Worm (Caenorhabditis elegans) whole organism, L4 larva: Measurements from ENCODE around the gene K03A11.5.

Source experiments
- D1046.2 ChIP-seq: fragments of 200-800 bp; sonication (Bioruptor generic); IDR thresholded peaks from 2 replicates; pipeline ENCODE4 v1.3.6; 2022; ENCODE audit warnings: missing genetic modification characterization, missing compliant biosample characterization
- F37D6.2 ChIP-seq: sonication (generic microtip); optimal IDR thresholded peaks from 2 replicates; lab custom pipeline; 2016; ENCODE audit warnings: mild to moderate bottlenecking, missing genetic modification characterization, missing compliant biosample characterization
- F49E8.2 ChIP-seq: sonication (generic microtip); optimal IDR thresholded peaks from 2 replicates; lab custom pipeline; 2016; ENCODE audit warnings: missing compliant biosample characterization, mild to moderate bottlenecking, missing genetic modification characterization, borderline replicate concordance
- Y48G9A.11 ChIP-seq: fragments of 200-800 bp; sonication (Bioruptor generic); IDR thresholded peaks from 2 replicates; pipeline ENCODE4 v1.3.6; 2022; ENCODE audit warnings: missing genetic modification reagents, missing genetic modification characterization, missing compliant biosample characterization
- Y75B8A.6 ChIP-seq: fragments of 200-800 bp; sonication (Bioruptor generic); IDR thresholded peaks from 2 replicates; pipeline ENCODE4 v1.3.6; 2022; ENCODE audit warnings: missing genetic modification reagents, missing genetic modification characterization, missing compliant biosample characterization
- ZK337.2 ChIP-seq: fragments of 200-800 bp; sonication (Bioruptor generic); IDR thresholded peaks from 2 replicates; pipeline ENCODE4 v1.3.6; 2022; ENCODE audit warnings: missing genetic modification reagents, missing genetic modification characterization, missing compliant biosample characterization
- ceh-20 ChIP-seq: fragments of 200-800 bp; sonication (Bioruptor generic); IDR thresholded peaks from 2 replicates; pipeline ENCODE4 v1.3.6; 2022; ENCODE audit warnings: missing genetic modification reagents, missing genetic modification characterization, missing compliant biosample characterization
- ces-1 ChIP-seq: fragments of 150-350 bp; sonication (generic microtip); optimal IDR thresholded peaks from 4 replicates; lab custom pipeline; 2014; ENCODE audit warnings: missing biosample characterization, missing genetic modification reagents, missing genetic modification characterization
- cey-2 ChIP-seq: sonication (generic microtip); optimal IDR thresholded peaks from 3 replicates; lab custom pipeline; 2017; ENCODE audit warnings: missing genetic modification characterization, mild to moderate bottlenecking, missing compliant biosample characterization, antibody characterized with exemption, borderline replicate concordance; ENCODE audit not compliant: insufficient read depth
- ctbp-1 ChIP-seq: fragments of 200-800 bp; sonication (Bioruptor generic); IDR thresholded peaks from 2 replicates; pipeline ENCODE4 v1.3.6; 2022; ENCODE audit warnings: missing genetic modification reagents, missing genetic modification characterization, missing compliant biosample characterization
- daf-16 ChIP-seq, 3 experiments: sonication (generic microtip); optimal IDR thresholded peaks; 2 replicates each; lab custom pipeline; 2016 to 2017; ENCODE audit warnings: missing genetic modification characterization in 3 of 3, missing genetic modification reagents in 3 of 3, mild to moderate bottlenecking in 2 of 3, missing compliant biosample characterization in 2 of 3, missing biosample characterization in 1 of 3, moderate library complexity in 1 of 3
- dmd-6 ChIP-seq: fragments of 200-800 bp; sonication (Bioruptor generic); IDR thresholded peaks from 2 replicates; pipeline ENCODE4 v1.3.6; 2022; ENCODE audit warnings: missing genetic modification reagents, missing genetic modification characterization, missing compliant biosample characterization
- dve-1 ChIP-seq: sonication (generic microtip); optimal IDR thresholded peaks from 2 replicates; lab custom pipeline; 2017; ENCODE audit warnings: antibody characterized with exemption, mild to moderate bottlenecking, missing genetic modification characterization, missing compliant biosample characterization; ENCODE audit not compliant: insufficient read depth
- egl-27 ChIP-seq: sonication (generic microtip); optimal IDR thresholded peaks from 3 replicates; lab custom pipeline; 2017; ENCODE audit warnings: missing biosample characterization, missing genetic modification reagents, missing genetic modification characterization
- egl-43 ChIP-seq: fragments of 200-800 bp; sonication (Bioruptor generic); IDR thresholded peaks from 2 replicates; pipeline ENCODE4 v1.3.6; 2022; ENCODE audit warnings: missing genetic modification reagents, missing genetic modification characterization, missing compliant biosample characterization
- hlh-30 ChIP-seq: sonication (generic microtip); optimal IDR thresholded peaks from 2 replicates; lab custom pipeline; 2017; ENCODE audit warnings: antibody characterized with exemption, mild to moderate bottlenecking, missing genetic modification characterization, missing compliant biosample characterization; ENCODE audit not compliant: insufficient read depth
- hmg-1.1 ChIP-seq: fragments of 200-800 bp; sonication (Bioruptor generic); IDR thresholded peaks from 2 replicates; pipeline ENCODE4 v1.3.6; 2022; ENCODE audit warnings: missing genetic modification reagents, missing genetic modification characterization, missing compliant biosample characterization
- lim-7 ChIP-seq: fragments of 200-800 bp; sonication (Bioruptor generic); IDR thresholded peaks from 2 replicates; pipeline ENCODE4 v1.3.6; 2022; ENCODE audit warnings: missing genetic modification characterization, missing compliant biosample characterization
- lin-38 ChIP-seq: fragments of 200-800 bp; sonication (Bioruptor generic); IDR thresholded peaks from 2 replicates; pipeline ENCODE4 v1.3.6; 2022; ENCODE audit warnings: missing genetic modification reagents, missing genetic modification characterization, missing compliant biosample characterization
- mdl-1 ChIP-seq, 2 experiments: fragments of 150-350 bp in 1 of 2; sonication (generic microtip) in 1 of 2; optimal IDR thresholded peaks; 2 replicates each; lab custom pipeline; 2014 to 2017; ENCODE audit warnings: missing biosample characterization in 2 of 2, missing genetic modification characterization in 2 of 2
- nhr-11 ChIP-seq: fragments of 150-350 bp; optimal IDR thresholded peaks from 2 replicates; lab custom pipeline; 2014; ENCODE audit warnings: missing biosample characterization, missing genetic modification characterization
- nhr-28 ChIP-seq: fragments of 150-350 bp; optimal IDR thresholded peaks from 2 replicates; lab custom pipeline; 2014; ENCODE audit warnings: missing biosample characterization, missing genetic modification characterization
- nhr-42 ChIP-seq: fragments of 200-800 bp; sonication (Bioruptor generic); IDR thresholded peaks from 2 replicates; pipeline ENCODE4 v1.3.6; 2022; ENCODE audit warnings: missing genetic modification characterization, missing compliant biosample characterization
- nhr-77 ChIP-seq: fragments of 150-350 bp; optimal IDR thresholded peaks from 2 replicates; lab custom pipeline; 2014; ENCODE audit warnings: missing biosample characterization, missing genetic modification characterization
- skn-1 ChIP-seq: fragments of 150-350 bp; optimal IDR thresholded peaks from 2 replicates; lab custom pipeline; 2014; ENCODE audit warnings: missing biosample characterization, missing genetic modification characterization
- snpc-1.2 ChIP-seq: fragments of 200-800 bp; sonication (Bioruptor generic); IDR thresholded peaks from 2 replicates; pipeline ENCODE4 v1.3.6; 2022; ENCODE audit warnings: missing genetic modification reagents, missing genetic modification characterization, missing compliant biosample characterization
- unc-39 ChIP-seq: sonication (generic microtip); optimal IDR thresholded peaks from 2 replicates; lab custom pipeline; 2017; ENCODE audit warnings: missing biosample characterization, missing genetic modification characterization
- unc-62 ChIP-seq, 3 experiments: fragments of 150-350 bp in 1 of 3; sonication (generic microtip); optimal IDR thresholded peaks in 2 of 3; peaks in 1 of 3; 1 replicate in 1 of 3; 2 replicates in 2 of 3; lab custom pipeline; 2014 to 2017; ENCODE audit warnings: missing biosample characterization in 3 of 3, missing genetic modification characterization in 3 of 3, missing genetic modification reagents in 3 of 3, missing genotype in 1 of 3
- zag-1 ChIP-seq: fragments of 150-350 bp; optimal IDR thresholded peaks from 2 replicates; lab custom pipeline; 2014; ENCODE audit warnings: missing biosample characterization, missing genetic modification characterization
- ztf-11 ChIP-seq: fragments of 150-350 bp; optimal IDR thresholded peaks from 2 replicates; lab custom pipeline; 2014; ENCODE audit warnings: missing biosample characterization, missing genetic modification characterization
- ztf-7 ChIP-seq: fragments of 150-350 bp; optimal IDR thresholded peaks from 2 replicates; lab custom pipeline; 2014; ENCODE audit warnings: missing biosample characterization, missing genetic modification characterization

K03A11.5 gene

ce11 chrX:13059984-13060383 lies 3.4 kb upstream of the K03A11.5 start (continued):
- TF ChIP-seq daf-16 (GFP tag; optimal IDR thresholded peaks at IDR 0.05; lab: Kevin White, UChicago) (no peak), daf-16 (tag; optimal IDR thresholded peaks at IDR 0.05; lab: Kevin White, UChicago) (peak; percentile 99), skn-1 (no peak), nhr-77 (tag; lab: Kevin White, UChicago) (peak; percentile 36), ztf-11 (no peak), unc-62 (GFP tag; optimal IDR thresholded peaks at IDR 0.05 in 1 of 2; lab: Kevin White, UChicago) (peak in 1 of 2 experiments; percentile 78), unc-62 (tag; optimal IDR thresholded peaks at IDR 0.05; lab: Kevin White, UChicago) (no peak), nhr-28 (tag; lab: Kevin White, UChicago) (peak; percentile 80), Y48G9A.11 (GFP tag; lab: Robert Waterston, UW) (no peak), ztf-7 (peak; percentile 69)

- TF ChIP-seq ceh-20 (GFP tag; lab: Robert Waterston, UW) (0 out of 2 replicates have a peak, but pooled peaks have one; percentile 37), unc-62 (GFP tag; optimal IDR thresholded peaks at IDR 0.05 in 1 of 2; lab: Kevin White, UChicago) (peak in 1 of 2 experiments; percentile 98), unc-62 (tag; optimal IDR thresholded peaks at IDR 0.05; lab: Kevin White, UChicago) (no peak), hlh-30 (tag; lab: Kevin White, UChicago) (peak; percentile 37), nhr-28 (tag; lab: Kevin White, UChicago) (no peak)
Measured at ce11 chrX:13061366-13061765, 2.0 kb upstream of the K03A11.5 start.

- TF ChIP-seq dve-1 (tag; lab: Kevin White, UChicago), result no peak
- TF ChIP-seq nhr-11, result no peak
- no peak for TF ChIP-seq unc-39 (tag; lab: Kevin White, UChicago)
- TF ChIP-seq ctbp-1, result no peak
- no peak for TF ChIP-seq dmd-6 (GFP tag; lab: Robert Waterston, UW)
- no peak for TF ChIP-seq egl-27 (tag; lab: Kevin White, UChicago)
- no peak for TF ChIP-seq egl-43
- TF ChIP-seq zag-1 (tag; lab: Kevin White, UChicago), result no peak
- no peak for TF ChIP-seq snpc-1.2 (GFP tag; lab: Robert Waterston, UW)
- no peak for TF ChIP-seq ces-1
- no peak for TF ChIP-seq lim-7 (GFP tag; lab: Robert Waterston, UW)
- TF ChIP-seq lin-38 (GFP tag; lab: Robert Waterston, UW), result no peak
- no peak for TF ChIP-seq D1046.2 (GFP tag; lab: Robert Waterston, UW)
- TF ChIP-seq F37D6.2 (tag; lab: Kevin White, UChicago), result no peak
- no peak for TF ChIP-seq F49E8.2 (tag; lab: Kevin White, UChicago)
- TF ChIP-seq Y75B8A.6 (GFP tag; lab: Robert Waterston, UW), result no peak
- no peak for TF ChIP-seq nhr-42 (GFP tag; lab: Robert Waterston, UW)
- no peak for TF ChIP-seq cey-2
- no peak for TF ChIP-seq mdl-1 (tag; optimal IDR thresholded peaks at IDR 0.05; lab: Kevin White, UChicago)
Measured at ce11 chrX:13071120-13071519, 7.8 kb downstream of the K03A11.5 start, which contains the start of gene cpx-2. Gene cpx-2 (minus strand): TSS chrX:13071220.

- no peak for TF ChIP-seq nhr-11
- no peak for TF ChIP-seq ZK337.2 (GFP tag; lab: Robert Waterston, UW)
Measured at ce11 chrX:13074373-13074772, 11.0 kb downstream of the K03A11.5 start, which contains the start of gene ceh-28. Gene ceh-28 (plus strand): TSS chrX:13074673.

ce11 chrX:13077872-13078271 lies 14.5 kb downstream of the K03A11.5 start, which contains the start of gene K03A11.4:
Gene K03A11.4 (plus strand): TSS chrX:13078172.
- TF ChIP-seq hmg-1.1 (no peak), egl-27 (tag; lab: Kevin White, UChicago) (no peak)
- TF ChIP-seq, all 104 proteins: peak for 0
